Worm (Caenorhabditis elegans) whole organism, mixed stage, embryonic: ENCODE results near the gene pkd-2.

Experiments used
- M03D4.4 ChIP-seq: sonication (generic microtip); optimal IDR thresholded peaks from 2 replicates; lab custom pipeline; 2017; ENCODE audit warnings: mild to moderate bottlenecking, missing genetic modification characterization, missing compliant biosample characterization
- ceh-39 ChIP-seq: fragments of 150-350 bp; optimal IDR thresholded peaks from 2 replicates; lab custom pipeline; 2014; ENCODE audit warnings: missing biosample characterization, missing genetic modification characterization
- ces-1 ChIP-seq: fragments of 150-350 bp; optimal IDR thresholded peaks from 2 replicates; lab custom pipeline; 2014; ENCODE audit warnings: missing biosample characterization, missing genetic modification reagents, missing genetic modification characterization
- cnd-1 ChIP-seq: fragments of 200-800 bp; sonication (Bioruptor generic); optimal IDR thresholded peaks from 2 replicates; lab custom pipeline; 2018; ENCODE audit warnings: mild to moderate bottlenecking, missing genetic modification characterization, missing compliant biosample characterization
- elt-1 ChIP-seq: sonication (generic microtip); optimal IDR thresholded peaks from 2 replicates; lab custom pipeline; 2017; ENCODE audit warnings: missing genetic modification characterization, mild to moderate bottlenecking, missing compliant biosample characterization, antibody characterized with exemption, moderate library complexity, borderline replicate concordance; ENCODE audit not compliant: insufficient read depth
- elt-3 ChIP-seq: fragments of 150-350 bp; optimal IDR thresholded peaks from 2 replicates; lab custom pipeline; 2014; ENCODE audit warnings: missing biosample characterization, missing genetic modification characterization
- flh-1 ChIP-seq: fragments of 200-800 bp; sonication (Bioruptor generic); optimal IDR thresholded peaks from 2 replicates; lab custom pipeline; 2018; ENCODE audit warnings: mild to moderate bottlenecking, missing genetic modification characterization, moderate library complexity, missing compliant biosample characterization
- ham-2 ChIP-seq: fragments of 200-800 bp; sonication (Bioruptor generic); optimal IDR thresholded peaks from 2 replicates; lab custom pipeline; 2018; ENCODE audit warnings: mild to moderate bottlenecking, missing genetic modification characterization, missing compliant biosample characterization
- hlh-1 ChIP-seq: fragments of 150-350 bp; optimal IDR thresholded peaks from 2 replicates; lab custom pipeline; 2014; ENCODE audit warnings: missing biosample characterization, missing genetic modification reagents, missing genetic modification characterization
- lin-13 ChIP-seq: fragments of 150-350 bp; optimal IDR thresholded peaks from 2 replicates; lab custom pipeline; 2014; ENCODE audit warnings: missing biosample characterization, missing genetic modification characterization
- lsy-2 ChIP-seq: fragments of 150-350 bp; optimal IDR thresholded peaks from 2 replicates; lab custom pipeline; 2014; ENCODE audit warnings: missing biosample characterization, missing genetic modification characterization
- mab-5 ChIP-seq: fragments of 150-350 bp; optimal IDR thresholded peaks from 2 replicates; lab custom pipeline; 2014; ENCODE audit warnings: missing biosample characterization, missing genetic modification characterization
- mep-1 ChIP-seq: fragments of 150-350 bp; optimal IDR thresholded peaks from 2 replicates; lab custom pipeline; 2017; ENCODE audit warnings: missing biosample characterization, missing genetic modification reagents, missing genetic modification characterization, inconsistent platforms
- mls-2 ChIP-seq: sonication (generic microtip); optimal IDR thresholded peaks from 2 replicates; lab custom pipeline; 2016; ENCODE audit warnings: mild to moderate bottlenecking, missing genetic modification characterization, moderate library complexity, missing compliant biosample characterization
- nhr-12 ChIP-seq: fragments of 150-350 bp; optimal IDR thresholded peaks from 2 replicates; lab custom pipeline; 2014; ENCODE audit warnings: missing biosample characterization, missing genetic modification characterization
- nhr-2 ChIP-seq: fragments of 150-350 bp; optimal IDR thresholded peaks from 2 replicates; lab custom pipeline; 2014; ENCODE audit warnings: missing biosample characterization, missing genetic modification characterization
- nhr-28 ChIP-seq: fragments of 150-350 bp; optimal IDR thresholded peaks from 2 replicates; lab custom pipeline; 2014; ENCODE audit warnings: missing biosample characterization, missing genetic modification characterization
- nhr-76 ChIP-seq: sonication (generic microtip); optimal IDR thresholded peaks from 2 replicates; lab custom pipeline; 2017; ENCODE audit warnings: missing biosample characterization, missing genetic modification characterization
- sem-2 ChIP-seq: fragments of 200-800 bp; sonication (Bioruptor generic); optimal IDR thresholded peaks from 2 replicates; lab custom pipeline; 2018; ENCODE audit warnings: mild to moderate bottlenecking, missing genetic modification characterization, missing compliant biosample characterization
- snpc-4 ChIP-seq: fragments of 150-350 bp; optimal IDR thresholded peaks from 2 replicates; lab custom pipeline; 2014; ENCODE audit warnings: missing biosample characterization, missing genetic modification characterization
- sptf-1 ChIP-seq: sonication (generic microtip); optimal IDR thresholded peaks from 2 replicates; lab custom pipeline; 2017; ENCODE audit warnings: mild to moderate bottlenecking, missing genetic modification characterization, moderate library complexity, missing compliant biosample characterization
- tbx-8 ChIP-seq: fragments of 200-800 bp; sonication (Bioruptor generic); optimal IDR thresholded peaks from 2 replicates; lab custom pipeline; 2018; ENCODE audit warnings: mild to moderate bottlenecking, missing genetic modification characterization, moderate library complexity, missing compliant biosample characterization
- unc-120 ChIP-seq: sonication (generic microtip); optimal IDR thresholded peaks from 2 replicates; lab custom pipeline; 2017; ENCODE audit warnings: missing genetic modification characterization, missing compliant biosample characterization; ENCODE audit not compliant: poor library complexity, severe bottlenecking
- unc-39 ChIP-seq: fragments of 150-350 bp; optimal IDR thresholded peaks from 2 replicates; lab custom pipeline; 2014; ENCODE audit warnings: missing biosample characterization, missing genetic modification characterization
- unc-62 ChIP-seq: fragments of 150-350 bp; optimal IDR thresholded peaks from 2 replicates; lab custom pipeline; 2014; ENCODE audit warnings: missing biosample characterization, missing genetic modification reagents, missing genetic modification characterization
- zip-8 ChIP-seq: fragments of 150-350 bp; optimal IDR thresholded peaks from 2 replicates; lab custom pipeline; 2014; ENCODE audit warnings: missing biosample characterization, missing genetic modification characterization
- ztf-11 ChIP-seq: fragments of 150-350 bp; optimal IDR thresholded peaks from 2 replicates; lab custom pipeline; 2014; ENCODE audit warnings: missing biosample characterization, missing genetic modification characterization

pkd-2 gene

DNA sequence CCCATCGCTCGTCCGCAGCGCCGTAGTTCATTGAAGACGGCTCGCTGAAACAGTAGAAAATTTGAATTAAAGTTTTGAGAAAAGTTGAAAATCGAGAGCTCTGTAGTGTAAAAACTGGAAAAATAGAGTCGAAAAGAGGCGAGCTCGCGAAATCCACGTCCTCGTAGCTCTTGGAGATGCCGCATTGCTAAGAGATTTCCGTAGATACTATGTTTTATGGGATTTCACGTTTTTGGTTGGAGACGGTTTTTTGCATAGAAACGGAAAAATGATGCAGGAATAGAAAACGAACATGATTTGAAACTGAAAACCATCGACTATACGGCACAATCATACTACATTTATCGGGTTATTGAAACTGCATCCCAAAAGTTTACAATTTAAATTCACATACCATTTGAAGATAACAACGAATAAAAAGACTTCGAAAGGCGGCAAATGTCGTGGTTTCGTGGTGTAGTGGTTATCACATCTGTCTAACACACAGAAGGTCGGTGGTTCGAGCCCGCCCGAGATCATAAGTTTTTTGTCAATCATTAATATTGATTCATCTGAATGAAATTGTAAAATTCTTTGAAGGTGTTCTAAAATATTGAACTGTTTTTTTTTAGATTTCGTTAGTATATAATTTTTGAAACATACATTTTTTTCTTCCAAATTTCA is at the start of gene pkd-2:
Gene pkd-2 (minus strand): TSS at position 51 of the 663 bp plus-strand sequence.
- TF ChIP-seq cnd-1 (tag; lab: Kevin White, UChicago) (no peak), unc-62 (GFP tag; lab: Kevin White, UChicago) (no peak), hlh-1 (tag; lab: Kevin White, UChicago) (no peak), ces-1 (GFP tag; lab: Kevin White, UChicago) (no peak)

DNA sequence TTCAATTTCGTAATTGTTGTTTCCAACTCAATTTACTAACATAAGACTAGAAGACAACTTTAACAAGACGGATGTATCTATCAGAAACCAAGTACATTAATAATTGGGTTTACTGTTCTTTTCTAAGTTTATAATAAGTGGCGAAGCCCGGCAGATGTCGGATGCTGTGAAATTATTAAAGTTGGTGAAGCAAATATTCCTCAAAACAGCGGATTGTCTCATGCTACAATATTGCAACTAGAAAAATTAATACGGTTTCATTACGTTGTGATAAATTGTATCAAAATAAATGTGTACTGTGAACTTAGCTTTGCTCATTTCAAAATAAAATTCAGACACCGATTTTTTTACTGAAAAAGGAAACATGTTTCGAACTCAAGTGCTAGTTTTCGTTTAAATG is 48.8 kb upstream of the pkd-2 start:
- TF ChIP-seq elt-1 = no peak
- no peak for TF ChIP-seq tbx-8
- TF ChIP-seq unc-120 (tag; lab: Kevin White, UChicago) = no peak
- no peak for TF ChIP-seq ham-2 (GFP tag; lab: Kevin White, UChicago)
- TF ChIP-seq nhr-28 (tag; lab: Kevin White, UChicago) = no peak
- no peak for TF ChIP-seq unc-39 (tag; lab: Kevin White, UChicago)

DNA sequence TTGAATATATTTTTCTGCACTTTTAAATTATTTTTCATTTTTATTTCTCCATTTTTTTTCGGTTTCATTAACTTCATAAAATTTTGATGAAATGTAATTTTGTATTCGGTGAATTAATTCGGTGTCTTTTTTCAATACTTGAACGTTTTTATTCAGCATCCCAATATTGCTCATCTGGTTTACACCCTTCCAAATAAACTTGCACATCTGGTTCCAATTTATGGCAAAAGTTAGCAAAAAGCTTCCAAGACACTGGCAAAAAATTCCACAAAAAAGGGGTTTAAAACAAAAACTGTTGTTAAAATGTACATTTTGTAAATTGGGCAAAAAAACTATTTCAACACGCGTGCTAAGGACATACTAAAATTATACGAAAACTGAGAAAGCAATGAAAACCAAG is 45.4 kb upstream of the pkd-2 start:
- TF ChIP-seq zip-8 (tag; lab: Kevin White, UChicago) (no peak), ztf-11 (tag; lab: Kevin White, UChicago) (no peak), unc-120 (tag; lab: Kevin White, UChicago) (no peak), snpc-4 (tag; lab: Kevin White, UChicago) (no peak), sem-2 (GFP tag; lab: Kevin White, UChicago) (no peak)

DNA sequence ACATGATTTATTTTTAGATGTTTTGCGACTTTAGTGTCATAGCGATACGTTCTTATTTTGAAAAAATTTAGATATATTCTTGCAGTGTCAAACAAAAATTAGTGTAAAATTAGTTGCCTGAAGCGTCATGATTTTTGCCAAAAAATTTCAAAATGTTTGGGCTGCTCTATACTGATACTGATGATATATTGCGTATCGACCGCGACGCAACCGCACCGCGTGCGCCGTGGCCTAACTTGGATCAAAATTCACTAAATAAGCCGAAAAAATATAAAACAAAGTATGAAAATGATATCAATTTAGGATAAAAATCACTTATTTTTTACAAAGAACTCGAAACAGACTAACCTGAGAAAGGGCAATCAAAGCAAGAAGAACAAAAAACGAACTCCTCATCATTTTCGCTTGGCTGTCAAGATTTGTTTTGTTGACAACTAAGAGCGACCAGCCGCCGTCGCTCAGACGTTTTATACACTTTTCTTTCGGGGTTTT is 40.6 kb upstream of the pkd-2 start, which contains the start of gene ccg-1:
Gene ccg-1 (minus strand): TSS at position 442 of the 492 bp plus-strand sequence.
- TF ChIP-seq hlh-1 (tag; lab: Kevin White, UChicago) = no peak
- TF ChIP-seq nhr-76 = no peak
- no peak for TF ChIP-seq unc-62 (GFP tag; lab: Kevin White, UChicago)
- TF ChIP-seq nhr-12 (tag; lab: Kevin White, UChicago) = no peak
- TF ChIP-seq nhr-2 (tag; lab: Kevin White, UChicago) = no peak
- no peak for TF ChIP-seq M03D4.4 (tag; lab: Kevin White, UChicago)
- TF ChIP-seq tbx-8 = no peak
- no peak for TF ChIP-seq sptf-1 (tag; lab: Kevin White, UChicago)
- TF ChIP-seq nhr-28 (tag; lab: Kevin White, UChicago) = no peak
- no peak for TF ChIP-seq snpc-4 (tag; lab: Kevin White, UChicago)
- no peak for TF ChIP-seq mab-5 (tag; lab: Kevin White, UChicago)
- TF ChIP-seq flh-1 (GFP tag; lab: Kevin White, UChicago) = no peak

DNA sequence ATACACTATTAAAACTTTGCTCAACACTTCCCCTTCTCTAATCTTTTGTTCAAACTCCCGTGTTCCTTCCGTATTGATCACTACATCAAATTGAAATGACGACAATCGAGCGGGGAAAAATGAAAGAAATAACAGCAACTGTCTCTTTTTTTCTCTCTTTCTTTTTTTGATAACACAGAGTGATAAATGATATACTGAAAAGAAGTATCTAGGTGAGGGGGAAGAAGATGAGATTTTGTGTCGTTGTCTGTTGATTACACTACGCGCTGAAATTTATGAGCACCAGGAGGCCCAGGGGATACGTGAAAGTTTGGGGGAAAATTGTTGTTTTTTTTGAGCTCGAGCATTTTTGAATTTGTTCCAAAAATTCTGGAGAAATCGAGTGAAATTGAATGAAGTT is 39.3 kb upstream of the pkd-2 start:
- TF ChIP-seq lin-13 (tag; lab: Kevin White, UChicago) (no peak), unc-62 (GFP tag; lab: Kevin White, UChicago) (peak; percentile 55), hlh-1 (tag; lab: Kevin White, UChicago) (peak; percentile 44), M03D4.4 (tag; lab: Kevin White, UChicago) (no peak)

DNA sequence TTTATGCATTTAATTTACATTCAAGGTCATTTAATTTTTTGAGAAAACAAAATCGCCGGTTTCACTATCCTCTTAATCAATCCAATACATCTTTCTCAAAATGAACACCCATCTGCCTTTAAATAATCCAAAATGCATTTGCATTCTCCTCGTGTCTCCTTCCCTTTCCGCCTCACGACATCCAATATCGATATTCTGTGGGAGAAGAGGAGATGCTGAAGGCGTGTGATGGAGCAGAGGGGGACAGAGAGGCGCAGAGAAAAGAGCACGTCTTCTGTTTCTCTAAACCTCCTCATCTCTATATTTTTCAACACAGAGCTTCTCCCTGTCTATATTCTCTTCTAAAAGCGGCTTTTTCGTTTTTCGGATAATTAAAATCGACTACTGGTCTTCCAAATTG is 24.8 kb upstream of the pkd-2 start, which contains the start of gene Y73F8A.5:
Gene Y73F8A.5 (plus strand): TSS at position 321 of the 400 bp plus-strand sequence.
- no peak for TF ChIP-seq zip-8 (tag; lab: Kevin White, UChicago)
- TF ChIP-seq unc-120 (tag; lab: Kevin White, UChicago) = no peak
- TF ChIP-seq unc-62 (GFP tag; lab: Kevin White, UChicago) = no peak
- TF ChIP-seq lin-13 (tag; lab: Kevin White, UChicago) = no peak
- no peak for TF ChIP-seq lsy-2 (tag; lab: Kevin White, UChicago)
- TF ChIP-seq unc-39 (tag; lab: Kevin White, UChicago) = no peak
- TF ChIP-seq mep-1 = peak; percentile 37
- TF ChIP-seq ces-1 (GFP tag; lab: Kevin White, UChicago) = peak; percentile 88

DNA sequence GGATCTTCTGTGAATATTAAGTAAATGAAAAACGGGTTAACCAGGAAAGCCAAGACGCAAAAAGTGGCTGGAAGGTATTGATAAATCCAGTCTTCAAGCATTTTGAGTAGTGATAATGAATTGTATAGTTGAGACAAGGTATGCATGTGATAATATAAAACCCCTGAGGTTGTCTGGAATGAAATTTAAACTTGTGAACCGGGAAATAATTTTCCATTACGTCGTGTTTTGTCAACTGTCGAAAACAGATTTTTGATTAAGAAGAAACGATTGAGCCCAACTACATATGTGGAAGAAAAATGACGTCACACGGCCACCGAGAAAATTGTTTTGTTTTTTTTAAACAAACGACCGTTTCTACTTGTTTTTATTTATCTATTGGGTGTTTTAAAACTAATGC is 17.4 kb upstream of the pkd-2 start, which contains the start of gene srj-42:
Gene srj-42 (minus strand): TSS at position 101 of the 400 bp plus-strand sequence.
- TF ChIP-seq elt-3 (tag; lab: Kevin White, UChicago) (no peak), mls-2 (tag; lab: Kevin White, UChicago) (no peak), nhr-2 (tag; lab: Kevin White, UChicago) (no peak), ces-1 (GFP tag; lab: Kevin White, UChicago) (no peak), ham-2 (GFP tag; lab: Kevin White, UChicago) (no peak), ztf-11 (tag; lab: Kevin White, UChicago) (no peak), mab-5 (tag; lab: Kevin White, UChicago) (no peak), unc-120 (tag; lab: Kevin White, UChicago) (no peak), unc-62 (GFP tag; lab: Kevin White, UChicago) (no peak), nhr-76 (no peak), sptf-1 (tag; lab: Kevin White, UChicago) (no peak), ceh-39 (tag; lab: Kevin White, UChicago) (no peak), unc-39 (tag; lab: Kevin White, UChicago) (no peak), hlh-1 (tag; lab: Kevin White, UChicago) (no peak), sem-2 (GFP tag; lab: Kevin White, UChicago) (no peak)
